Fruit fly (Drosophila melanogaster): ENCODE measurements around the gene CG9368.

The CG9368 gene

dm6 chr3L:19598369-19599148, 2.9 kb upstream of the CG9368 start, which contains the start of the genes ash1 and Taf6 (continued):
- TF ChIP-seq CG16813 (GFP tag; IDR thresholded peaks at IDR 0.05; ENCODE audit: partially characterized antibody) (peak; percentile 75), nmo (GFP tag; optimal IDR thresholded peaks at IDR 0.05) (peak; percentile 85), CG7839 (tag; optimal IDR thresholded peaks at IDR 0.05) (no peak), NfI (GFP tag; optimal IDR thresholded peaks at IDR 0.05) (no peak), CG6654 (GFP tag; optimal IDR thresholded peaks at IDR 0.05) (no peak), CG17829 (tag; optimal IDR thresholded peaks at IDR 0.05) (peak; percentile 54), CG9797 (GFP tag; optimal IDR thresholded peaks at IDR 0.05) (peak; percentile 91), B-H2 (GFP tag; optimal IDR thresholded peaks at IDR 0.05) (no peak), CG17912 (GFP tag; optimal IDR thresholded peaks at IDR 0.05) (no peak), chn (GFP tag; optimal IDR thresholded peaks at IDR 0.05) (no peak), dan (GFP tag; IDR thresholded peaks at IDR 0.05) (no peak), nom (GFP tag; optimal IDR thresholded peaks at IDR 0.05) (no peak), fd64A (GFP tag; optimal IDR thresholded peaks at IDR 0.05) (no peak), CG15269 (tag; optimal IDR thresholded peaks at IDR 0.05) (no peak), D (optimal IDR thresholded peaks at IDR 0.05) (no peak), D (GFP tag; optimal IDR thresholded peaks at IDR 0.05) (no peak), CG2678 (tag; optimal IDR thresholded peaks at IDR 0.05) (no peak), hb (GFP tag; IDR thresholded peaks at IDR 0.05; ENCODE audit: partially characterized antibody) (peak; percentile 72), CG8359 (GFP tag; optimal IDR thresholded peaks at IDR 0.05; ENCODE audit: borderline replicate concordance) (no peak), Hey (tag; optimal IDR thresholded peaks at IDR 0.05) (no peak), CG14710 (tag; optimal IDR thresholded peaks at IDR 0.05) (peak; percentile 100), luna (GFP tag; optimal IDR thresholded peaks at IDR 0.05) (no peak), CG13894 (tag; optimal IDR thresholded peaks at IDR 0.05) (no peak), CG12391 (tag; optimal IDR thresholded peaks at IDR 0.05) (peak; percentile 56), CG14965 (GFP tag; optimal IDR thresholded peaks at IDR 0.05; ENCODE audit: borderline replicate concordance) (no peak), Asciz (GFP tag; optimal IDR thresholded peaks at IDR 0.05) (no peak), Awh (GFP tag; IDR thresholded peaks at IDR 0.05) (no peak), cad (GFP tag; optimal IDR thresholded peaks at IDR 0.05) (no peak), Sox100B (GFP tag; optimal IDR thresholded peaks at IDR 0.05) (no peak), ro (GFP tag; IDR thresholded peaks at IDR 0.05) (no peak), mld (GFP tag; IDR thresholded peaks at IDR 0.05; ENCODE audit: partially characterized antibody) (no peak), mirr (GFP tag; optimal IDR thresholded peaks at IDR 0.05) (no peak), kni (GFP tag; optimal IDR thresholded peaks at IDR 0.05) (no peak), CG10267 (tag; optimal IDR thresholded peaks at IDR 0.05) (peak; percentile 57), slbo (GFP tag; IDR thresholded peaks at IDR 0.05) (no peak), trh (GFP tag; optimal IDR thresholded peaks at IDR 0.05) (no peak), crp (GFP tag; optimal IDR thresholded peaks at IDR 0.05) (peak in 1 of 2 experiments; percentile 29), CG9215 (GFP tag; IDR thresholded peaks at IDR 0.05) (no peak), insv (GFP tag; optimal IDR thresholded peaks at IDR 0.05) (no peak), ab (GFP tag; optimal IDR thresholded peaks at IDR 0.05) (no peak), Sox102F (GFP tag; optimal IDR thresholded peaks at IDR 0.05) (no peak), CG10209 (GFP tag; optimal IDR thresholded peaks at IDR 0.05) (no peak), pho (GFP tag; optimal IDR thresholded peaks at IDR 0.05) (no peak), Hr39 (optimal IDR thresholded peaks at IDR 0.05) (no peak), CG13624 (GFP tag; optimal IDR thresholded peaks at IDR 0.05) (no peak), gce (GFP tag; IDR thresholded peaks at IDR 0.05) (no peak), tna (GFP tag; IDR thresholded peaks at IDR 0.05; ENCODE audit: partially characterized antibody) (no peak; the same call in 1 of the 2 replicates), Ssrp (tag; optimal IDR thresholded peaks at IDR 0.05) (no peak), dmrt99B (tag; optimal IDR thresholded peaks at IDR 0.05) (no peak)
